Worm (Caenorhabditis elegans): Measurements from ENCODE around the gene clec-187.

The clec-187 gene

DNA sequence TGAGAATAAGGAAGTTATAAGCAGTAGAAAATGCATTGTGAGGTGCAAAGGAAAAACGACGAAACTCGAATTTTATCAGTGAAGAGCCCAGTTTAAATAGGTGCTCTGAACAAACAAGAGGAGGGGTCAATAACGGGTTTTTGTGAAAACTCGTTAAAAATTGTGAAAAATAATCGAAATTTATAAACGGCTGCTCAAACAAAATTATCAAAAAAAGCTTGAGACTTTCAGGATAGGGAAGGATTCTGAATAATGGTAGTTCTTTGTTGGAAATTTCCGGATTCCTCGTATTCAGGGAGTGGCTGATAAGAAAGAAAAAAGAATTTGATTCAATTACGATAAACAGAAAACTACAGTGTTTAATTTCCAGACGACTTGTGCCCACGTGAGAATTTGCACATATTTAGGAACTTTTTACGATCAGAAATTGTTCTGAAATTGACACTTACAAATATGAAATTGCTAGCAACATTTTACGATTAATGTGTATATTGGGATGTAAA is at the start of gene clec-187:
clec-187 (minus strand) TSS at position 51 of the 503 bp plus-strand sequence.
- TF ChIP-seq unc-39 (tag; optimal IDR thresholded peaks at IDR 0.05) (no peak), aly-2 (tag; optimal IDR thresholded peaks at IDR 0.05) (no peak), peb-1 (tag; optimal IDR thresholded peaks at IDR 0.05) (no peak), fos-1 (tag; optimal IDR thresholded peaks at IDR 0.05) (peak; percentile 9), sem-4 (tag; optimal IDR thresholded peaks at IDR 0.05) (no peak), ceh-16 (tag; optimal IDR thresholded peaks at IDR 0.05) (no peak), crh-2 (tag; optimal IDR thresholded peaks at IDR 0.05) (no peak), nhr-129 (tag; optimal IDR thresholded peaks at IDR 0.05) (no peak)

DNA sequence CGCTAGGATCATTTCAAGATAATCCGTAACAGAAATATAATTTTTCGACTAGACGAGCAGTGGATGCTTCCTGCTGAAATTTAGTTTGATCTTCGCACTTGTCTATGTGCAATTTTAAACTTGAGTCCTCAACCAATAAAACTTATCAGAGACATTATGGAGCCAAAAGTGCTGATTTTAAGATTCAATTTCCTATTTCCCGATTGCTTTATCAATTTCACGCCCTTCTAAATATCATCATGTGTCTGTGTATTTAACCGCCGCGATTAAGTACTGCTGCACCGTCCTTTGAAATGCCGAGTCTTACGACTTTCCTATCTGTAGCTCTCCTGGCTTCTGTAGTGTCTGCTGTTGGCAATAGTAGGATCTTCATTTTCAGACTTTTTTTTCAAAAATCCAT is 49.7 kb upstream of the clec-187 start, which contains the start of gene C32H11.4:
C32H11.4 (plus strand) TSS at position 238 of the 400 bp plus-strand sequence.
- TF ChIP-seq mbf-1 (tag; optimal IDR thresholded peaks at IDR 0.05) (no peak), lin-39 (tag; optimal IDR thresholded peaks at IDR 0.05) (no peak), peb-1 (tag; optimal IDR thresholded peaks at IDR 0.05) (no peak), ztf-11 (tag; optimal IDR thresholded peaks at IDR 0.05) (no peak), ztf-4 (tag; optimal IDR thresholded peaks at IDR 0.05) (no peak), egl-27 (tag; optimal IDR thresholded peaks at IDR 0.05) (no peak), unc-39 (tag; optimal IDR thresholded peaks at IDR 0.05) (no peak), crh-2 (tag; optimal IDR thresholded peaks at IDR 0.05) (no peak), nhr-23 (tag; optimal IDR thresholded peaks at IDR 0.05) (no peak), ceh-82 (tag; optimal IDR thresholded peaks at IDR 0.05) (no peak), zag-1 (tag; optimal IDR thresholded peaks at IDR 0.05) (no peak), ama-1 (optimal IDR thresholded peaks at IDR 0.05) (no peak), nhr-10 (tag; optimal IDR thresholded peaks at IDR 0.05) (no peak), sma-9 (GFP tag; optimal IDR thresholded peaks at IDR 0.05) (peak; percentile 96), sma-9 (tag; optimal IDR thresholded peaks at IDR 0.05) (no peak), gmeb-1 (tag; optimal IDR thresholded peaks at IDR 0.05) (no peak), nhr-237 (tag; optimal IDR thresholded peaks at IDR 0.05) (no peak), ceh-16 (tag; optimal IDR thresholded peaks at IDR 0.05) (no peak), sem-4 (tag; optimal IDR thresholded peaks at IDR 0.05) (no peak), nhr-11 (tag; optimal IDR thresholded peaks at IDR 0.05) (no peak), snpc-4 (tag; optimal IDR thresholded peaks at IDR 0.05) (no peak), lsy-2 (tag; optimal IDR thresholded peaks at IDR 0.05) (no peak), nhr-25 (tag; optimal IDR thresholded peaks at IDR 0.05) (no peak), elt-3 (tag; optimal IDR thresholded peaks at IDR 0.05) (no peak), elt-1 (tag; optimal IDR thresholded peaks at IDR 0.05) (no peak), skn-1 (tag; optimal IDR thresholded peaks at IDR 0.05) (peak; percentile 57), fos-1 (tag; optimal IDR thresholded peaks at IDR 0.05) (peak; percentile 79), sma-3 (GFP tag; optimal IDR thresholded peaks at IDR 0.05) (peak; percentile 68)

DNA sequence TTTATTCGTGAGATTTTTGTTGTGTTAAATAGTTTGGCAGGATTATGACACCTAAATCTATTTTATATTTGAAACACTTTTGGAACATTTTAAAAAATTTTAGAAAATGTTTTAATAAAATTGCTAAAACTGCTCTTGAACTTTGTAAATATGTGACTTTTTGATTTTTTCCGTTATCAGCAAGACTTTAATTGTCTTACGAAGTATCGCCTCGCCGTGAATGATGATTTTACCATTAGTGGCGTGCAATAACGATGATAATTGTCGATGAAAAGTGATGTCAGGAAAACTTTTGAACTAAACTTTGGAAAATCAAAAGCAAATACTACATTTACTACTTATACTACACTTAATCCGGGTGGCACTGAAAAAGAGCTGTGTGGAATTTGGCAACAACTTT is 49.3 kb upstream of the clec-187 start:
- no peak for TF ChIP-seq blmp-1 (tag; optimal IDR thresholded peaks at IDR 0.05; ENCODE audit: insufficient read depth)
- peak; percentile 73 for TF ChIP-seq fos-1 (tag; optimal IDR thresholded peaks at IDR 0.05)
- TF ChIP-seq sma-9 (GFP tag; optimal IDR thresholded peaks at IDR 0.05): peak; percentile 78
- no peak for TF ChIP-seq sma-9 (tag; optimal IDR thresholded peaks at IDR 0.05)
- peak; percentile 45 for TF ChIP-seq skn-1 (tag; optimal IDR thresholded peaks at IDR 0.05)

DNA sequence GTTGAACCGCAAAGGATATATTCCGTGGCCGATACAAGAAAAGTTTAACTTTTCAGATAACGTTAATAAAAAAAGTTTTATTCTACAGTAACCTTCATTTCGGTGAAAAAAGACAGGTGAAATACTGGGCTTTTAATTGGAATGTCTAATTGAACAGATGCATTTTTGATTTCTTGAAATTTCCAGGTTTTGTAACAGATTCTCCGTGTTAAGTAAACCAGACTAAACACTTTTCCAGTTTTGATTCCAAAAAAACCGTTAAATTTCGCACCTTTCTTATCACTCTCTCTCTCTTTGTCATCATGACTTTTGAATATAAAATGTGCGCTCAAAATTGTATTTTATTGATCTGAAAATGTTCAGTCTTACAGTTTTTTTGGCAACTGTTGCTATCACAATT is 47.0 kb upstream of the clec-187 start, which contains the start of gene C32H11.3:
C32H11.3 (plus strand) TSS at position 301 of the 400 bp plus-strand sequence.
- TF ChIP-seq sma-9 (GFP tag; optimal IDR thresholded peaks at IDR 0.05) (no peak), sma-9 (tag; optimal IDR thresholded peaks at IDR 0.05) (no peak), nhr-77 (tag; optimal IDR thresholded peaks at IDR 0.05) (no peak), zag-1 (tag; optimal IDR thresholded peaks at IDR 0.05) (no peak), C34F6.9 (tag; optimal IDR thresholded peaks at IDR 0.05) (no peak), nhr-6 (tag; optimal IDR thresholded peaks at IDR 0.05) (no peak), crh-2 (tag; optimal IDR thresholded peaks at IDR 0.05) (no peak), ztf-4 (tag; optimal IDR thresholded peaks at IDR 0.05) (no peak), ztf-1 (GFP tag; conservative IDR thresholded peaks at IDR 0.05) (no peak), blmp-1 (tag; optimal IDR thresholded peaks at IDR 0.05; ENCODE audit: insufficient read depth) (no peak), aly-2 (tag; optimal IDR thresholded peaks at IDR 0.05) (no peak), sma-3 (GFP tag; optimal IDR thresholded peaks at IDR 0.05) (no peak), nhr-25 (tag; optimal IDR thresholded peaks at IDR 0.05) (no peak)

DNA sequence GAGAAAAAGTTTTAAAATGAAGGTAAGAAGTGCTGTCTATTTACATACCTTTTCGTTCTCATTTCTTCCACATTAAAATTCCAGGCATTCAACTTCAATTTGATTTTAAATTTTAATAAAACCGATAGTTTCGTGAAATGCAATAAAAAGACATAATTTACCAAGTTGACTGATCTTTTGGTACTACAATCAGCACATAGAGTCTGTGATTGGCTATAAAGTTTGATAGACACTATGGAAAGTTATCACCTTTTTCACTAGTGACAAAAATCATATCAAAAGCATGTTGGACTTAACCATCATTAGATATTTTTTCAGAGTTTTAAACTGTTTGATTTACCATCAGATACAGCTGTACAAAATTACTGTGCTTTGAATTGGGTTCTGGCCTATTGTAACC is 44.2 kb upstream of the clec-187 start, which contains the start of gene srz-15:
srz-15 (plus strand) TSS at position 301 of the 400 bp plus-strand sequence.
- TF ChIP-seq unc-39 (tag; optimal IDR thresholded peaks at IDR 0.05): no peak
- TF ChIP-seq lin-39 (tag; optimal IDR thresholded peaks at IDR 0.05): no peak
- no peak for TF ChIP-seq nhr-6 (tag; optimal IDR thresholded peaks at IDR 0.05)
- no peak for TF ChIP-seq mdl-1 (tag; optimal IDR thresholded peaks at IDR 0.05)
- no peak for TF ChIP-seq nhr-11 (tag; optimal IDR thresholded peaks at IDR 0.05)
- TF ChIP-seq blmp-1 (tag; optimal IDR thresholded peaks at IDR 0.05; ENCODE audit: insufficient read depth): no peak
- TF ChIP-seq ztf-11 (tag; optimal IDR thresholded peaks at IDR 0.05): no peak
- TF ChIP-seq fos-1 (tag; optimal IDR thresholded peaks at IDR 0.05): no peak
- no peak for TF ChIP-seq unc-62 (GFP tag; optimal IDR thresholded peaks at IDR 0.05)
- TF ChIP-seq nhr-25 (tag; optimal IDR thresholded peaks at IDR 0.05): no peak
- no peak for TF ChIP-seq lsy-2 (tag; optimal IDR thresholded peaks at IDR 0.05)
- TF ChIP-seq alr-1 (tag; optimal IDR thresholded peaks at IDR 0.05): no peak
- no peak for TF ChIP-seq ZK546.5 (tag; optimal IDR thresholded peaks at IDR 0.05)
- no peak for TF ChIP-seq C34F6.9 (tag; optimal IDR thresholded peaks at IDR 0.05)
- TF ChIP-seq F13H6.1 (tag; optimal IDR thresholded peaks at IDR 0.05): no peak
